Fruit fly (Drosophila melanogaster) whole organism, prepupa: ENCODE measurements around the gene boi.

Experiments used
- CG31627 ChIP-seq: fragments of 200-800 bp; sonication (Bioruptor generic); optimal IDR thresholded peaks from 3 replicates; lab custom pipeline; 2016; ENCODE audit warnings: missing biosample characterization, missing genetic modification characterization
- fd59A ChIP-seq: fragments of 200-800 bp; sonication (Bioruptor generic); optimal IDR thresholded peaks from 2 replicates; lab custom pipeline; 2017; ENCODE audit warnings: missing biosample characterization, mild to moderate bottlenecking, missing genetic modification characterization, missing genetic modification reagents
- fkh ChIP-seq: fragments of 200-800 bp; sonication (Bioruptor generic); optimal IDR thresholded peaks from 3 replicates; lab custom pipeline; 2017; ENCODE audit warnings: missing biosample characterization, mild to moderate bottlenecking, missing genetic modification characterization, moderate library complexity
- topi ChIP-seq: fragments of 200-800 bp; sonication (Bioruptor generic); optimal IDR thresholded peaks from 3 replicates; lab custom pipeline; 2016; ENCODE audit warnings: missing biosample characterization, missing genetic modification characterization

DNA sequence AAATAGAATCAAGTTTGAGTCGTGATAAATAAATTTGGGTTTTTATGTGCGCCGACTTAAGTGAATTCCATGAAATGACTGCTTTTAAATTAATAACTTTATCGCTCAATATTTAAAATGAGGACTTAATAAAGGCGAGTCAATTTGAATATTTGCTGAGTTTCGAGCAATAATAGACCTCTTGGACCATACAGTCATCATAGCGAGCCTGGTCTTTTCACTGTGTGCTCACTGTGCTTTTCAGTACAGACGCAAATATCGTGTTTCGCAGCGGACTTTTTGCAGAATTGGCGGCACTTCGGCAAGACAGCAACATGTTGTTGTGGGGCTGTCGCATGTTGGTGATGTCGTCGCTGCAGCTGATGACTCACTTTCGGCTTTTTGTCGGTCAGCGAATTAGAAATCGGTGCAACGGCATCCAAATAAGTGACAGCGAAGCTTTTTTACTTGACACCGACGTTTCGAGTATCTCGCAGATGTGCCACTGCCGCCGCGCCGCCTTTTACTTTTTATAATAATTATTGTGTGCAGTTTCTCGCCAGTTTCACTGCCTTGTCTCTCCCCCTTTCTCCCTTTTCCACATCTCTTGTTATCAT, 11.9 kb downstream of the boi start:
- TF ChIP-seq topi (GFP tag; lab: Kevin White, UChicago) (no peak), fd59A (GFP tag; lab: Kevin White, UChicago) (no peak), CG31627 (no peak), fkh (GFP tag; lab: Kevin White, UChicago) (no peak)
